Worm (Caenorhabditis elegans) whole organism, midembryonic: ENCODE measurements around the gene ccdc-149.

Source experiments
- cog-1 ChIP-seq: sonication (generic microtip); optimal IDR thresholded peaks from 2 replicates; lab custom pipeline; 2016; ENCODE audit warnings: missing genetic modification characterization, missing compliant biosample characterization
- flt-1 ChIP-seq: fragments of 200-800 bp; sonication (Bioruptor generic); IDR thresholded peaks from 2 replicates; pipeline ENCODE4 v1.3.6; 2022; ENCODE audit warnings: missing genetic modification characterization, missing compliant biosample characterization
- med-1 ChIP-seq: sonication (generic microtip); optimal IDR thresholded peaks from 2 replicates; lab custom pipeline; 2017; ENCODE audit warnings: missing genetic modification characterization, mild to moderate bottlenecking, missing compliant biosample characterization, antibody characterized with exemption, missing genetic modification reagents; ENCODE audit not compliant: insufficient read depth

DNA sequence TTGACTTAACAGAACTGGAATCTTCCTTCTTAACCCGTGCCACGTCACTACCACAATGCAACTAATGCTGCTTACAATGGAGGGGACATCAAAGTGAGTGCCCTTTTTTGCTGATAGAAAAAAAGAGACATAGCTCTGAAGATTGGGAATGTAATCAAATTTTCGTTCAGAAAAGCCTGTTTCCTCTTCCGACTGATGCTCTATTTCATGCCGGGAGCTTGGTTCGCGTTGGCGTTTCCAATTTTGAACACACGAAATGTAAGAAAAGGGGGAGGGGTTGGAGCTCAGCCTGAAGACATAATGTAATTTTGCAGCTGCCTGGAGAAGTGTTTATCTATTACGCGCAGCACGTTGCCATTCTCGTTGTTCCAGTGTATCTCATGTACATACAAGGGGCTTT lies 46.9 kb upstream of the ccdc-149 start:
- TF ChIP-seq flt-1 (GFP tag; lab: Robert Waterston, UW): no peak
- TF ChIP-seq med-1 (GFP tag; lab: Kevin White, UChicago): no peak
- TF ChIP-seq cog-1: no peak
